Fruit fly (Drosophila melanogaster) whole organism, adult: ENCODE measurements around the gene ND-B22.

Experiments
- CG33017 ChIP-seq: fragments of 200-800 bp; sonication (Bioruptor generic); optimal IDR thresholded peaks from 2 replicates; lab custom pipeline; 2018; ENCODE audit warnings: missing biosample characterization, mild to moderate bottlenecking, missing genetic modification characterization, moderate library complexity
- CG5204 ChIP-seq: fragments of 200-800 bp; sonication (Bioruptor generic); optimal IDR thresholded peaks from 2 replicates; lab custom pipeline; 2016; ENCODE audit warnings: missing biosample characterization, missing genetic modification characterization
- Clk ChIP-seq: fragments of 200-800 bp; sonication (Bioruptor generic); optimal IDR thresholded peaks from 2 replicates; lab custom pipeline; 2017; ENCODE audit warnings: missing biosample characterization, missing genetic modification characterization

DNA sequence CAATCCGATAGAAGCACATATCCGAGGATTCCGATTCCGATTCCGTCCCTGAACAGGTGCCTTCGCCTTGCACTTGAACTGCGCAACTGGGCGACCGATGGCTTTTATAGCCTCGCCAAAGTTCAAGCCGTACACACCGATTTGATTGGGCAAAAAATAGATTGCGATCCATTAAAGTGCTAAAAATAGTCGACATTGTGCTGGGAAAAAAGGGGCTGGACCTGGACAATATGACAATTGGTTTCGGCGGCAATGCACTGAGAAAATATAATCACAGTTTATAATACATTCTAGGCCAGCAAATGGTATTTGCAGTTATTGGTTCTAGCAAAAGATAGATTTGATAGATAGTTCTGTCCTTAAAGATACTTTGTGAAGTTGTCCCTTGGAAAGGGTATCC, 9.4 kb downstream of the ND-B22 start, which contains the start of gene CG9377:
- TF ChIP-seq CG5204 (GFP tag; lab: Kevin White, UChicago) = no peak
- no peak for TF ChIP-seq Clk (GFP tag; lab: Kevin White, UChicago)
- TF ChIP-seq CG33017 = no peak
